Fruit fly (Drosophila melanogaster): ENCODE data around the gene CG5854.
A peak's percentile ranks its signal among the peaks of the same experiment; 100 is the strongest.

Gene CG5854

DNA sequence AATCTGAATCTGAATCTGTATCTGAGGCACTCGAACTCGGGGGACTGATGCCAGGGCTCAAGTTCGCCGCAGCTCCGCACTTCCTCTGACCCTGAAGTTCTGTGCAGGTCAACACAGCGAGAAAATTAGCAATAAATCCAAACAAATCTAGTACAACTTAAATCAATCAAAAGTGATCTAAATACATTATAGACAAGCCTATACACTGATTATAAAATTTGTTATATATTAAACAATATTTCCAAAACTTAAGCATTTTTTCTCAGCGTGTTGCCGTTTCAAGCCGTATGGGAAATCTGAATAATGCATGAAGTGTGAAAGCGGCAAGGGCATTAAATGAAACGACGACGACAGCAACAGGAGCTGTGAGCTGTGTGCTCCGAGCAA lies 18.7 kb upstream of the CG5854 start (continued):
- TF ChIP-seq BEAF-32 (GFP tag; optimal IDR thresholded peaks at IDR 0.05) (no peak), CG10543 (GFP tag; optimal IDR thresholded peaks at IDR 0.05) (no peak), psq (GFP tag; optimal IDR thresholded peaks at IDR 0.05) (no peak), CG2129 (GFP tag; IDR thresholded peaks at IDR 0.05; ENCODE audit: partially characterized antibody) (no peak), CG15479 (GFP tag; optimal IDR thresholded peaks at IDR 0.05) (no peak), chinmo (GFP tag; IDR thresholded peaks at IDR 0.05; ENCODE audit: partially characterized antibody) (no peak), Fer3 (tag; optimal IDR thresholded peaks at IDR 0.05) (peak; percentile 6), CG11560 (tag; IDR thresholded peaks at IDR 0.05) (no peak), CG11085 (GFP tag; IDR thresholded peaks at IDR 0.05) (no peak), CG3995 (GFP tag; optimal IDR thresholded peaks at IDR 0.05) (no peak), Nf-YA (GFP tag; IDR thresholded peaks at IDR 0.05) (no peak), CG7928 (GFP tag; optimal IDR thresholded peaks at IDR 0.05) (no peak), CG13894 (tag; optimal IDR thresholded peaks at IDR 0.05) (no peak), zen (tag; optimal IDR thresholded peaks at IDR 0.05) (no peak), Side (GFP tag; optimal IDR thresholded peaks at IDR 0.05) (no peak), crol (GFP tag; IDR thresholded peaks at IDR 0.05) (peak; percentile 34; the same call in 1 of the 2 replicates), CG32767 (GFP tag; IDR thresholded peaks at IDR 0.05) (no peak), ssp (GFP tag; IDR thresholded peaks at IDR 0.05) (peak; percentile 10; the same call in 1 of the 2 replicates), shn (GFP tag; optimal IDR thresholded peaks at IDR 0.05) (no peak), CG13287 (GFP tag; IDR thresholded peaks at IDR 0.05; ENCODE audit: partially characterized antibody) (no peak), CG17802 (tag; optimal IDR thresholded peaks at IDR 0.05) (no peak), Dip2 (GFP tag; IDR thresholded peaks at IDR 0.05) (no peak), cas (GFP tag; IDR thresholded peaks at IDR 0.05) (no peak), ap (GFP tag; IDR thresholded peaks at IDR 0.05) (no peak), otp (GFP tag; IDR thresholded peaks at IDR 0.05) (0 out of 3 replicates have a peak, but pooled peaks have one; percentile 45), ase (GFP tag; IDR thresholded peaks at IDR 0.05) (no peak), tna (GFP tag; IDR thresholded peaks at IDR 0.05; ENCODE audit: partially characterized antibody) (no peak), CG11504 (tag; optimal IDR thresholded peaks at IDR 0.05) (peak; percentile 54), CG1647 (GFP tag; optimal IDR thresholded peaks at IDR 0.05) (no peak), CG30403 (GFP tag; optimal IDR thresholded peaks at IDR 0.05) (peak; percentile 48), Nf-YB (GFP tag; optimal IDR thresholded peaks at IDR 0.05) (no peak), corto (GFP tag; optimal IDR thresholded peaks at IDR 0.05) (peak; percentile 91), CG15011 (GFP tag; optimal IDR thresholded peaks at IDR 0.05) (no peak), E2f2 (GFP tag; IDR thresholded peaks at IDR 0.05) (no peak), Rx (GFP tag; IDR thresholded peaks at IDR 0.05) (no peak), CG34224 (GFP tag; IDR thresholded peaks at IDR 0.05; ENCODE audit: partially characterized antibody) (no peak), Atf-2 (GFP tag; optimal IDR thresholded peaks at IDR 0.05) (no peak), bbx (GFP tag; IDR thresholded peaks at IDR 0.05; ENCODE audit: partially characterized antibody) (no peak), Hsf (GFP tag; optimal IDR thresholded peaks at IDR 0.05) (no peak), Tbp (GFP tag; optimal IDR thresholded peaks at IDR 0.05) (no peak), luna (GFP tag; optimal IDR thresholded peaks at IDR 0.05) (no peak), zf30C (GFP tag; optimal IDR thresholded peaks at IDR 0.05) (no peak), CG11696 (GFP tag; IDR thresholded peaks at IDR 0.05) (no peak), phol (tag; optimal IDR thresholded peaks at IDR 0.05) (peak; percentile 20), Ets65A (GFP tag) (no peak), dimm (GFP tag; IDR thresholded peaks at IDR 0.05) (no peak), ind (GFP tag; optimal IDR thresholded peaks at IDR 0.05) (peak; percentile 54), tx (GFP tag; optimal IDR thresholded peaks at IDR 0.05) (no peak), CG1603 (tag; optimal IDR thresholded peaks at IDR 0.05) (peak; percentile 58), CG7271 (tag; optimal IDR thresholded peaks at IDR 0.05) (no peak), fd64A (GFP tag; optimal IDR thresholded peaks at IDR 0.05) (no peak), CG4820 (GFP tag; optimal IDR thresholded peaks at IDR 0.05) (no peak)
